Worm (Caenorhabditis elegans) whole organism, L4 larva: ENCODE measurements around the gene C39B5.5.
A peak's percentile ranks its signal among the peaks of the same experiment; 100 is the strongest.

Source experiments
- F10B5.3 ChIP-seq: sonication (generic microtip); optimal IDR thresholded peaks from 2 replicates; lab custom pipeline; 2016; ENCODE audit warnings: mild to moderate bottlenecking, missing genetic modification characterization, missing compliant biosample characterization
- F49E8.2 ChIP-seq: sonication (generic microtip); optimal IDR thresholded peaks from 2 replicates; lab custom pipeline; 2016; ENCODE audit warnings: missing compliant biosample characterization, mild to moderate bottlenecking, missing genetic modification characterization, borderline replicate concordance
- egl-43 ChIP-seq: fragments of 200-800 bp; sonication (Bioruptor generic); IDR thresholded peaks from 2 replicates; pipeline ENCODE4 v1.3.6; 2022; ENCODE audit warnings: missing genetic modification reagents, missing genetic modification characterization, missing compliant biosample characterization
- fos-1 ChIP-seq: fragments of 150-350 bp; optimal IDR thresholded peaks from 2 replicates; lab custom pipeline; 2014; ENCODE audit warnings: missing biosample characterization, missing genetic modification characterization
- mdl-1 ChIP-seq, 2 experiments: fragments of 150-350 bp in 1 of 2; sonication (generic microtip) in 1 of 2; optimal IDR thresholded peaks; 2 replicates each; lab custom pipeline; 2014 to 2017; ENCODE audit warnings: missing biosample characterization in 2 of 2, missing genetic modification characterization in 2 of 2
- nhr-111 ChIP-seq: fragments of 200-800 bp; sonication (Bioruptor generic); optimal IDR thresholded peaks from 2 replicates; lab custom pipeline; 2018; ENCODE audit warnings: mild to moderate bottlenecking, missing genetic modification characterization, missing compliant biosample characterization
- nhr-77 ChIP-seq: fragments of 150-350 bp; optimal IDR thresholded peaks from 2 replicates; lab custom pipeline; 2014; ENCODE audit warnings: missing biosample characterization, missing genetic modification characterization
- unc-39 ChIP-seq: sonication (generic microtip); optimal IDR thresholded peaks from 2 replicates; lab custom pipeline; 2017; ENCODE audit warnings: missing biosample characterization, missing genetic modification characterization
- zag-1 ChIP-seq: fragments of 150-350 bp; optimal IDR thresholded peaks from 2 replicates; lab custom pipeline; 2014; ENCODE audit warnings: missing biosample characterization, missing genetic modification characterization

ce11 chrIII:2169445-2169844 is 38.5 kb upstream of the C39B5.5 start:
- TF ChIP-seq zag-1 (tag; lab: Kevin White, UChicago) (no peak), mdl-1 (tag; optimal IDR thresholded peaks at IDR 0.05; lab: Kevin White, UChicago) (no peak), egl-43 (GFP tag; lab: Robert Waterston, UW) (no peak), unc-39 (tag; lab: Kevin White, UChicago) (no peak), F10B5.3 (tag; lab: Kevin White, UChicago) (no peak), F49E8.2 (tag; lab: Kevin White, UChicago) (no peak), nhr-111 (GFP tag; lab: Kevin White, UChicago) (no peak), nhr-77 (tag; lab: Kevin White, UChicago) (peak; percentile 33), fos-1 (tag; lab: Kevin White, UChicago) (no peak)
